Fruit fly (Drosophila melanogaster) whole organism, prepupa: ENCODE measurements around the gene CAHbeta.

Source experiments
- CG31627 ChIP-seq: fragments of 200-800 bp; sonication (Bioruptor generic); optimal IDR thresholded peaks from 3 replicates; lab custom pipeline; 2016; ENCODE audit warnings: missing biosample characterization, missing genetic modification characterization
- CG7368 ChIP-seq: fragments of 200-800 bp; sonication (Bioruptor generic); optimal IDR thresholded peaks from 3 replicates; lab custom pipeline; 2016; ENCODE audit warnings: missing biosample characterization, missing genetic modification characterization
- Eip93F ChIP-seq: fragments of 200-800 bp; sonication (Bioruptor generic); optimal IDR thresholded peaks from 2 replicates; lab custom pipeline; 2016; ENCODE audit warnings: missing biosample characterization, mild to moderate bottlenecking, missing genetic modification characterization
- Ets21C ChIP-seq: fragments of 200-800 bp; sonication (Bioruptor generic); optimal IDR thresholded peaks from 3 replicates; lab custom pipeline; 2016; ENCODE audit warnings: missing biosample characterization, missing genetic modification characterization
- Hr39 ChIP-seq: fragments of 200-800 bp; sonication (Bioruptor generic); optimal IDR thresholded peaks from 2 replicates; lab custom pipeline; 2016; ENCODE audit warnings: missing biosample characterization, missing genetic modification characterization
- Lpt ChIP-seq: fragments of 200-800 bp; sonication (Bioruptor generic); optimal IDR thresholded peaks from 3 replicates; lab custom pipeline; 2016; ENCODE audit warnings: missing biosample characterization, missing genetic modification characterization
- Sox15 ChIP-seq: fragments of 200-800 bp; sonication (Bioruptor generic); optimal IDR thresholded peaks from 3 replicates; lab custom pipeline; 2016; ENCODE audit warnings: missing biosample characterization, missing genetic modification characterization
- fkh ChIP-seq: fragments of 200-800 bp; sonication (Bioruptor generic); optimal IDR thresholded peaks from 3 replicates; lab custom pipeline; 2017; ENCODE audit warnings: missing biosample characterization, mild to moderate bottlenecking, missing genetic modification characterization, moderate library complexity
- salr ChIP-seq, 2 experiments: fragments of 200-800 bp; sonication (Bioruptor generic); optimal IDR thresholded peaks; 3 replicates each; lab custom pipeline; 2016 to 2018; ENCODE audit warnings: missing biosample characterization in 2 of 2, missing genetic modification characterization in 2 of 2, mild to moderate bottlenecking in 1 of 2

dm6 chr3R:8949334-8950066 lies 31.2 kb upstream of the CAHbeta start:
- TF ChIP-seq CG7368 (GFP tag; lab: Kevin White, UChicago) = no peak
- no peak for TF ChIP-seq Sox15 (GFP tag; lab: Kevin White, UChicago)
- no peak for TF ChIP-seq salr (GFP tag; optimal IDR thresholded peaks at IDR 0.05; lab: Kevin White, UChicago)
- TF ChIP-seq Eip93F (GFP tag; lab: Kevin White, UChicago) = no peak
- no peak for TF ChIP-seq CG31627 (GFP tag; lab: Kevin White, UChicago)
- TF ChIP-seq fkh (GFP tag; lab: Kevin White, UChicago) = no peak
- no peak for TF ChIP-seq Hr39
- TF ChIP-seq Ets21C (GFP tag; lab: Kevin White, UChicago) = no peak
- TF ChIP-seq Lpt (GFP tag; lab: Kevin White, UChicago) = no peak
